Worm (Caenorhabditis elegans) whole organism, L4/young adult: ENCODE data around the gene grl-21.

Source experiments
- W03F9.2 ChIP-seq: fragments of 150-350 bp; optimal IDR thresholded peaks from 2 replicates; lab custom pipeline; 2014; ENCODE audit warnings: missing biosample characterization, missing genetic modification characterization
- dao-5 ChIP-seq: sonication (generic microtip); optimal IDR thresholded peaks from 2 replicates; lab custom pipeline; 2016; ENCODE audit warnings: missing genotype, missing genetic modification characterization, moderate library complexity, missing compliant biosample characterization
- him-1 ChIP-seq: sonication (generic microtip); optimal IDR thresholded peaks from 2 replicates; lab custom pipeline; 2016; ENCODE audit warnings: missing genotype, missing genetic modification reagents, missing genetic modification characterization, missing compliant biosample characterization

grl-21 gene

DNA sequence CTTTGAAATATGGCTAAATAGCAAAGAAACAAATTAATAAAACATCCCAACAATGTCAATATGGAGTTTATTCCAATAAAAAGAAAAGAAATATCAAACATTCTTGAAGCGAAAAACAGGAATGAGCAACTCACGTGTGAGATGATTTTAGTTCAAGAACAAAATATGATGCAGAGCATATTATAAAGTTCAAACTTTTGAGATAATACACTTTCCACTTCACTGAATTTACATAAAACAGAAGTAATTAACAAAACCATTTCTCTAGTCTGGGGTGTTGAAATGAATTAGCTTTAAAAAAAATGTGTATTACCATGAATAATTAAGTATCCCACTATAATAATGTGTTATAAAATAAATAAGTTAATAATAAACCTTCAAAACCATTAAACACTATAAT is 49.5 kb downstream of the grl-21 start, which contains the start of gene srd-7:
TSS of gene srd-7 (minus strand) at position 101 of the 400 bp plus-strand sequence.
- TF ChIP-seq him-1 (tag; lab: Kevin White, UChicago), result no peak
- no peak for TF ChIP-seq W03F9.2 (tag; lab: Kevin White, UChicago)
- no peak for TF ChIP-seq dao-5
